Fruit fly (Drosophila melanogaster) whole organism, embryonic: Measurements from ENCODE around the gene CG12177.

Experiments used
- Antp ChIP-seq: fragments of 200-800 bp; sonication (Bioruptor generic); optimal IDR thresholded peaks from 3 replicates; lab custom pipeline; 2016; ENCODE audit warnings: missing biosample characterization, missing genetic modification characterization
- B-H2 ChIP-seq: fragments of 200-800 bp; sonication (Bioruptor generic); optimal IDR thresholded peaks from 2 replicates; lab custom pipeline; 2018; ENCODE audit warnings: missing biosample characterization, mild to moderate bottlenecking, missing genetic modification characterization
- BEAF-32 ChIP-seq: fragments of 200-800 bp; sonication (Bioruptor generic); optimal IDR thresholded peaks from 3 replicates; lab custom pipeline; 2017; ENCODE audit warnings: missing biosample characterization, missing genetic modification characterization, mild to moderate bottlenecking, moderate library complexity, missing genetic modification reagents
- CG11695 ChIP-seq: fragments of 200-800 bp; sonication (Bioruptor generic); IDR thresholded peaks from 3 replicates; pipeline ENCODE4 v1.3.6; 2022; ENCODE audit warnings: missing biosample characterization, missing genetic modification characterization
- CG14050 ChIP-seq: fragments of 200-800 bp; sonication (Bioruptor generic); IDR thresholded peaks from 3 replicates; pipeline ENCODE4 v1.3.6; 2022; ENCODE audit warnings: missing biosample characterization, missing genetic modification characterization
- CG17359 ChIP-seq: fragments of 200-800 bp; sonication (Bioruptor generic); optimal IDR thresholded peaks from 3 replicates; lab custom pipeline; 2018; ENCODE audit warnings: missing biosample characterization, mild to moderate bottlenecking, missing genetic modification characterization, moderate library complexity
- CG17385 ChIP-seq: fragments of 200-800 bp; sonication (Bioruptor generic); optimal IDR thresholded peaks from 3 replicates; lab custom pipeline; 2018; ENCODE audit warnings: missing biosample characterization, mild to moderate bottlenecking, missing genetic modification characterization
- CG17802 ChIP-seq: fragments of 200-800 bp; sonication (Bioruptor generic); optimal IDR thresholded peaks from 2 replicates; lab custom pipeline; 2018; ENCODE audit warnings: missing biosample characterization, mild to moderate bottlenecking, missing genetic modification characterization, moderate library complexity
- CG2116 ChIP-seq: fragments of 200-800 bp; sonication (Bioruptor generic); optimal IDR thresholded peaks from 3 replicates; lab custom pipeline; 2018; ENCODE audit warnings: missing biosample characterization, mild to moderate bottlenecking, missing genetic modification characterization
- CG30020 ChIP-seq: fragments of 200-800 bp; optimal IDR thresholded peaks from 2 replicates; lab custom pipeline; 2019; ENCODE audit warnings: missing biosample characterization, mild to moderate bottlenecking, missing genetic modification characterization, moderate library complexity
- CG30403 ChIP-seq: fragments of 200-800 bp; sonication (Bioruptor generic); optimal IDR thresholded peaks from 3 replicates; lab custom pipeline; 2016; ENCODE audit warnings: missing biosample characterization, missing genetic modification characterization
- CG30431 ChIP-seq: fragments of 200-800 bp; sonication (Bioruptor generic); optimal IDR thresholded peaks from 2 replicates; lab custom pipeline; 2017; ENCODE audit warnings: missing biosample characterization, missing genetic modification characterization
- CG33213 ChIP-seq: fragments of 200-800 bp; sonication (Bioruptor generic); optimal IDR thresholded peaks from 3 replicates; lab custom pipeline; 2016; ENCODE audit warnings: missing biosample characterization, missing genetic modification characterization
- CG43689 ChIP-seq: fragments of 200-800 bp; sonication (Bioruptor generic); IDR thresholded peaks from 2 replicates; pipeline ENCODE4 v1.3.6; 2022; ENCODE audit warnings: missing biosample characterization, missing genetic modification characterization
- CG4707 ChIP-seq: fragments of 200-800 bp; sonication (Bioruptor generic); optimal IDR thresholded peaks from 2 replicates; lab custom pipeline; 2018; ENCODE audit warnings: missing biosample characterization, mild to moderate bottlenecking, missing genetic modification characterization, moderate library complexity
- CG6175 ChIP-seq: fragments of 200-800 bp; sonication (Bioruptor generic); IDR thresholded peaks from 3 replicates; pipeline ENCODE4 v1.3.6; 2022; ENCODE audit warnings: missing biosample characterization, missing genetic modification characterization
- CG6272 ChIP-seq: fragments of 200-800 bp; sonication (Bioruptor generic); IDR thresholded peaks from 2 replicates; pipeline ENCODE4 v1.3.6; 2022; ENCODE audit warnings: missing biosample characterization, missing genetic modification characterization
- CG7357 ChIP-seq: fragments of 200-800 bp; sonication (Bioruptor generic); IDR thresholded peaks from 3 replicates; pipeline ENCODE4 v1.3.6; 2022; ENCODE audit warnings: missing biosample characterization, missing genetic modification characterization
- CG8924 ChIP-seq: fragments of 200-800 bp; optimal IDR thresholded peaks from 3 replicates; lab custom pipeline; 2019; ENCODE audit warnings: missing biosample characterization, mild to moderate bottlenecking, missing genetic modification characterization, moderate library complexity
- CTCF ChIP-seq: fragments of 200-800 bp; sonication (Bioruptor generic); optimal IDR thresholded peaks from 2 replicates; lab custom pipeline; 2017; ENCODE audit warnings: missing biosample characterization, mild to moderate bottlenecking, missing genetic modification characterization, moderate library complexity
- CoRest ChIP-seq: fragments of 200-800 bp; sonication (Bioruptor generic); optimal IDR thresholded peaks from 3 replicates; lab custom pipeline; 2018; ENCODE audit warnings: missing biosample characterization, mild to moderate bottlenecking, missing genetic modification characterization, moderate library complexity
- D19A ChIP-seq: fragments of 200-800 bp; optimal IDR thresholded peaks from 3 replicates; lab custom pipeline; 2019; ENCODE audit warnings: missing biosample characterization, mild to moderate bottlenecking, missing genetic modification characterization, moderate library complexity
- E2f1 ChIP-seq: fragments of 200-800 bp; sonication (Bioruptor generic); IDR thresholded peaks from 2 replicates; pipeline ENCODE4 v1.3.6; 2022; ENCODE audit warnings: missing biosample characterization, missing genetic modification characterization
- Eip74EF ChIP-seq, 2 experiments: fragments of 200-800 bp in 1 of 2; fragments of >200 bp in 1 of 2; sonication (Bioruptor generic) in 1 of 2; optimal IDR thresholded peaks; 2 replicates each; lab custom pipeline; 2017 to 2019; ENCODE audit warnings: missing biosample characterization in 2 of 2, missing genetic modification characterization in 2 of 2, mild to moderate bottlenecking in 1 of 2, moderate library complexity in 1 of 2
- Gug ChIP-seq: fragments of 200-800 bp; sonication (Bioruptor generic); IDR thresholded peaks from 4 replicates; pipeline ENCODE4 v1.3.6; 2022; ENCODE audit warnings: missing biosample characterization, missing genetic modification characterization
- Hey ChIP-seq: fragments of 200-800 bp; sonication (Bioruptor generic); optimal IDR thresholded peaks from 3 replicates; lab custom pipeline; 2018; ENCODE audit warnings: missing biosample characterization, mild to moderate bottlenecking, missing genetic modification characterization
- Lhr ChIP-seq: fragments of 200-800 bp; sonication (Bioruptor generic); optimal IDR thresholded peaks from 3 replicates; lab custom pipeline; 2017; ENCODE audit warnings: mild to moderate bottlenecking, missing biosample characterization, missing genetic modification reagents, missing genetic modification characterization
- Lpt ChIP-seq: fragments of >200 bp; optimal IDR thresholded peaks from 2 replicates; lab custom pipeline; 2018; ENCODE audit warnings: missing biosample characterization, missing genetic modification characterization
- Oli ChIP-seq: fragments of 200-800 bp; sonication (Bioruptor generic); optimal IDR thresholded peaks from 2 replicates; lab custom pipeline; 2018; ENCODE audit warnings: missing biosample characterization, mild to moderate bottlenecking, missing genetic modification characterization, moderate library complexity
- PHDP ChIP-seq: fragments of 200-800 bp; sonication (Bioruptor generic); optimal IDR thresholded peaks from 3 replicates; lab custom pipeline; 2018; ENCODE audit warnings: missing biosample characterization, mild to moderate bottlenecking, missing genetic modification characterization, moderate library complexity
- Sry-δ ChIP-seq: fragments of 200-800 bp; sonication (Bioruptor generic); optimal IDR thresholded peaks from 2 replicates; lab custom pipeline; 2016; ENCODE audit warnings: missing biosample characterization, missing genetic modification characterization
- Ssrp ChIP-seq: fragments of 200-800 bp; sonication (Bioruptor generic); optimal IDR thresholded peaks from 2 replicates; lab custom pipeline; 2018; ENCODE audit warnings: missing biosample characterization, mild to moderate bottlenecking, missing genetic modification characterization, moderate library complexity
- Taf1 ChIP-seq: fragments of 200-800 bp; sonication (Bioruptor generic); IDR thresholded peaks from 2 replicates; pipeline ENCODE4 v1.3.6; 2022; ENCODE audit warnings: missing biosample characterization, missing genetic modification characterization
- ash1 ChIP-seq: fragments of 200-800 bp; sonication (Bioruptor generic); optimal IDR thresholded peaks from 2 replicates; lab custom pipeline; 2018; ENCODE audit warnings: missing biosample characterization, mild to moderate bottlenecking, missing genetic modification characterization
- bigmax ChIP-seq: fragments of 200-800 bp; sonication (Bioruptor generic); optimal IDR thresholded peaks from 2 replicates; lab custom pipeline; 2018; ENCODE audit warnings: missing biosample characterization, mild to moderate bottlenecking, missing genetic modification characterization
- bowl ChIP-seq: fragments of 200-800 bp; sonication (Bioruptor generic); IDR thresholded peaks from 2 replicates; pipeline ENCODE4 v1.3.6; 2022; ENCODE audit warnings: missing biosample characterization, missing genetic modification characterization
- cg ChIP-seq: fragments of 200-800 bp; sonication (Bioruptor generic); optimal IDR thresholded peaks from 3 replicates; lab custom pipeline; 2019; ENCODE audit warnings: missing biosample characterization, mild to moderate bottlenecking, missing genetic modification characterization, moderate library complexity
- crc ChIP-seq: fragments of 200-800 bp; sonication (Bioruptor generic); optimal IDR thresholded peaks from 2 replicates; lab custom pipeline; 2016; ENCODE audit warnings: missing biosample characterization, missing genetic modification characterization
- crp ChIP-seq, 2 experiments: fragments of 200-800 bp; sonication (Bioruptor generic); optimal IDR thresholded peaks; 2 replicates in 1 of 2; 3 replicates in 1 of 2; lab custom pipeline; 2017; ENCODE audit warnings: missing biosample characterization in 2 of 2, missing genetic modification characterization in 2 of 2, mild to moderate bottlenecking in 1 of 2, moderate library complexity in 1 of 2
- kay ChIP-seq: fragments of 200-800 bp; sonication (Bioruptor generic); optimal IDR thresholded peaks from 2 replicates; lab custom pipeline; 2016; ENCODE audit warnings: missing biosample characterization, missing genetic modification characterization
- knrl ChIP-seq: fragments of 200-800 bp; sonication (Bioruptor generic); IDR thresholded peaks from 3 replicates; pipeline ENCODE4 v1.3.6; 2022; ENCODE audit warnings: missing biosample characterization, missing genetic modification characterization; ENCODE audit not compliant: partially characterized antibody
- ranshi ChIP-seq: fragments of 200-800 bp; sonication (Bioruptor generic); IDR thresholded peaks from 2 replicates; pipeline ENCODE4 v1.3.6; 2022; ENCODE audit warnings: missing biosample characterization, missing genetic modification characterization
- seq ChIP-seq: fragments of 200-800 bp; sonication (Bioruptor generic); IDR thresholded peaks from 2 replicates; pipeline ENCODE4 v1.3.6; 2022; ENCODE audit warnings: missing biosample characterization, missing genetic modification characterization
- sim ChIP-seq: fragments of 200-800 bp; sonication (Bioruptor generic); IDR thresholded peaks from 2 replicates; pipeline ENCODE4 v1.3.6; 2022; ENCODE audit warnings: missing biosample characterization, missing genetic modification characterization
- tll ChIP-seq, 2 experiments: fragments of 200-800 bp in 1 of 2; fragments of >200 bp in 1 of 2; sonication (Bioruptor generic) in 1 of 2; optimal IDR thresholded peaks; 2 replicates each; lab custom pipeline; 2017 to 2019; ENCODE audit warnings: missing biosample characterization in 2 of 2, missing genetic modification characterization in 2 of 2, mild to moderate bottlenecking in 1 of 2, moderate library complexity in 1 of 2
- toy ChIP-seq: fragments of 200-800 bp; sonication (Bioruptor generic); IDR thresholded peaks from 2 replicates; pipeline ENCODE4 v1.3.6; 2022; ENCODE audit warnings: missing biosample characterization, missing genetic modification characterization
- twi ChIP-seq: fragments of 200-800 bp; optimal IDR thresholded peaks from 2 replicates; lab custom pipeline; 2019; ENCODE audit warnings: missing biosample characterization, mild to moderate bottlenecking, missing genetic modification characterization, moderate library complexity
- zen ChIP-seq: fragments of 200-800 bp; sonication (Bioruptor generic); optimal IDR thresholded peaks from 3 replicates; lab custom pipeline; 2018; ENCODE audit warnings: missing biosample characterization, mild to moderate bottlenecking, missing genetic modification characterization, moderate library complexity
- zf30C ChIP-seq: fragments of 200-800 bp; sonication (Bioruptor generic); optimal IDR thresholded peaks from 3 replicates; lab custom pipeline; 2018; ENCODE audit warnings: missing biosample characterization, mild to moderate bottlenecking, missing genetic modification characterization
- zfh1 ChIP-seq: fragments of 200-800 bp; sonication (Bioruptor generic); IDR thresholded peaks from 3 replicates; pipeline ENCODE4 v1.3.6; 2022; ENCODE audit warnings: missing biosample characterization, missing genetic modification characterization
- zfh2 ChIP-seq: fragments of 200-800 bp; sonication (Bioruptor generic); optimal IDR thresholded peaks from 2 replicates; lab custom pipeline; 2016; ENCODE audit warnings: missing biosample characterization, missing genetic modification characterization

CG12177 gene

DNA sequence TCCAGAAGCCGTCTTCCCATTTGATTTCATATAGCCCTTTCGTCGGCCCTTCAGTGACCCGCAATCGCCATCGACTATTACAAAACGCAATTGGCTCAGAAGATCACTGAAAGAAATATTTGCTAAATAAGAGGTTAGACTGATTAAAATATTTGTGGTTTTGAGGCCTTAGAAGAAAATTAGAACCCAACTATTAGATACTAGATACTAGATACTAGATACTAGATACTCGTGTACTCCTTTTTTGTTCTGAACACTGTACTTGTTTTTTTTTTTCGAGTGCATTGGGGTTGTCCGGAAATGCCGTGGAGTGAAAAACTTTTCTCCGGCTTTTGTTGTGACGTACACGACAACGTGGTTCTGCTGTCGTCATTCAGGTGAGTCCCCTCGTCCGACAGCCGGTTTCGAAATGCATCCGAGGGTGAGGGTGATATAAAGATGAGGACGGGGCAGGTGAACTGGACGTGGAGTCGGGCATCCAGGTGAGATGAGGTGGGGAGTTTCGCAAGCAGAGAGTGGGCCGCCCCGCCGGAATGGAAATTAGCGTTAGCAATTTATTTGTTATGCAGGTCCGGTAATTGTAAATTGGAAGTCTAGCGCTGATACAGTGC lies 49.9 kb downstream of the CG12177 start (continued):
- TF ChIP-seq Gug = no peak
- no peak for TF ChIP-seq zf30C (GFP tag; lab: Kevin White, UChicago)
- no peak for TF ChIP-seq B-H2 (GFP tag; lab: Kevin White, UChicago)
- no peak for TF ChIP-seq CG30020
- TF ChIP-seq sim = no peak
- TF ChIP-seq Hey = no peak
- TF ChIP-seq CG14050 (GFP tag; lab: Robert Waterston, UW) = no peak
- TF ChIP-seq kay = no peak
- no peak for TF ChIP-seq BEAF-32 (GFP tag; lab: Kevin White, UChicago)
- TF ChIP-seq PHDP (tag; lab: Kevin White, UChicago) = peak; percentile 25
- no peak for TF ChIP-seq CG7357
- TF ChIP-seq CTCF (GFP tag; lab: Kevin White, UChicago) = no peak
- no peak for TF ChIP-seq CG8924 (tag; lab: Kevin White, UChicago)
- TF ChIP-seq bigmax = no peak
- peak; percentile 33 for TF ChIP-seq Oli (tag; lab: Kevin White, UChicago)
- TF ChIP-seq Lhr (GFP tag; lab: Kevin White, UChicago) = no peak
- no peak for TF ChIP-seq knrl (GFP tag; lab: Robert Waterston, UW)
- no peak for TF ChIP-seq cg (GFP tag; lab: Kevin White, UChicago)
- peak; percentile 25 for TF ChIP-seq Antp
- TF ChIP-seq CG17802 = no peak
- TF ChIP-seq CG2116 (GFP tag; lab: Kevin White, UChicago) = no peak
- TF ChIP-seq E2f1 (GFP tag; lab: Robert Waterston, UW) = no peak
- no peak for TF ChIP-seq toy (GFP tag; lab: Robert Waterston, UW)
- no peak for TF ChIP-seq CG6272 (GFP tag; lab: Robert Waterston, UW)
- TF ChIP-seq crc = peak; percentile 24
- TF ChIP-seq Lpt = no peak
- peak; percentile 9 for TF ChIP-seq CG17385 (GFP tag; lab: Kevin White, UChicago)
- peak; percentile 19 for TF ChIP-seq Ssrp (tag; lab: Kevin White, UChicago)
- no peak for TF ChIP-seq Taf1 (GFP tag; lab: Robert Waterston, UW)
- TF ChIP-seq CG43689 (GFP tag; lab: Robert Waterston, UW) = no peak
- peak; percentile 30 for TF ChIP-seq CG17359
- TF ChIP-seq ranshi = no peak
- no peak for TF ChIP-seq twi (tag; lab: Kevin White, UChicago)
- no peak for TF ChIP-seq crp (GFP tag; optimal IDR thresholded peaks at IDR 0.05; lab: Kevin White, UChicago)
- no peak for TF ChIP-seq ash1
- no peak for TF ChIP-seq seq (GFP tag; lab: Robert Waterston, UW)
- no peak for TF ChIP-seq Eip74EF (GFP tag; optimal IDR thresholded peaks at IDR 0.05; lab: Kevin White, UChicago)
- 0 out of 3 replicates have a peak, but pooled peaks have one; percentile 44 for TF ChIP-seq zfh1 (GFP tag; lab: Robert Waterston, UW)
- peak; percentile 10 for TF ChIP-seq CoRest
- no peak for TF ChIP-seq CG6175
- TF ChIP-seq CG11695 (GFP tag; lab: Robert Waterston, UW) = no peak
- peak; percentile 11 for TF ChIP-seq Sry-δ (GFP tag; lab: Kevin White, UChicago)
- TF ChIP-seq tll (GFP tag; optimal IDR thresholded peaks at IDR 0.05; lab: Kevin White, UChicago) = no peak
- TF ChIP-seq CG30403 (GFP tag; lab: Kevin White, UChicago) = peak; percentile 35
- TF ChIP-seq CG30431 (GFP tag; lab: Kevin White, UChicago) = no peak
- TF ChIP-seq zen (tag; lab: Kevin White, UChicago) = no peak
- TF ChIP-seq bowl = no peak
- no peak for TF ChIP-seq D19A
- no peak for TF ChIP-seq zfh2
- TF ChIP-seq CG33213 (GFP tag; lab: Kevin White, UChicago) = no peak
- TF ChIP-seq CG4707 = no peak
